Worm (Caenorhabditis elegans): Measurements from ENCODE around the gene Y37H2C.4.

Gene Y37H2C.4

ce11 chrV:18266238-18266637 lies 4.3 kb upstream of the Y37H2C.4 start, which contains the start of gene R10E8.6:
TSS of gene R10E8.6 (minus strand) at chrV:18266391.
- TF ChIP-seq nhr-80 (tag; optimal IDR thresholded peaks at IDR 0.05) = peak; percentile 48
- TF ChIP-seq die-1 (tag; optimal IDR thresholded peaks at IDR 0.05) = no peak

- TF ChIP-seq ekl-4 (GFP tag; IDR thresholded peaks at IDR 0.05) (no peak), hsf-1 (GFP tag; IDR thresholded peaks at IDR 0.05) (no peak), lir-1 (GFP tag; conservative IDR thresholded peaks at IDR 0.05) (no peak), ceh-100 (GFP tag; IDR thresholded peaks at IDR 0.05) (no peak), madf-3 (GFP tag; IDR thresholded peaks at IDR 0.05) (no peak), rec-8 (tag; optimal IDR thresholded peaks at IDR 0.05) (no peak), nhr-90 (tag; optimal IDR thresholded peaks at IDR 0.05) (no peak), akir-1 (GFP tag; optimal IDR thresholded peaks at IDR 0.05) (no peak), lag-1 (GFP tag; IDR thresholded peaks at IDR 0.05) (no peak), ceh-79 (tag; optimal IDR thresholded peaks at IDR 0.05) (no peak), ceh-27 (GFP tag; optimal IDR thresholded peaks at IDR 0.05) (no peak), Y67H2A.10 (GFP tag; conservative IDR thresholded peaks at IDR 0.05) (no peak), nfya-2 (GFP tag; IDR thresholded peaks at IDR 0.05) (no peak), bed-1 (GFP tag; IDR thresholded peaks at IDR 0.05) (no peak)
Observed at ce11 chrV:18268744-18269143, 1.8 kb upstream of the Y37H2C.4 start, which contains the start of gene fbxa-213. TSS of gene fbxa-213 (minus strand) at chrV:18268844.

- TF ChIP-seq F10E7.11 (tag; optimal IDR thresholded peaks at IDR 0.05) = no peak
Observed at ce11 chrV:18269885-18270284, 618 bp upstream of the Y37H2C.4 start, which contains the start of gene skr-6. TSS of gene skr-6 (minus strand) at chrV:18269985.

DNA sequence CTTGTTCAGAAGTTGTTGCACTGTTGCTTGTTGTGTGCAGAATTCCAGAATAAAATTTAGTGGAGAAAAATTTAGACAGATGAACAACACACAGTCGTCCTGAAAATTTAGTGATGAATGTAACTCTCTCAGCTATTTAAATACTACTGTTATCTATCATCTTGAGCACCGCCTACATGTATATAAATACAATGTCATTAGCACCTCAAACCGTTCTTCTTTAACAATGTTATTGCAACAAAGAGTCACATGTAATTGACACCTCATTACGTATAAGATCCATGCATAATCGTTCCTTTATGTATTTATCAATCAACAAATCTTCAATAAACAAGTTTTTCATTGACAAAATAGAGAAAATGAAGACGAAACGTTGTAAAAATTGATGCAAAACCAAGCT lies 10.3 kb downstream of the Y37H2C.4 start, which contains the start of gene Y51A2A.16:
TSS of gene Y51A2A.16 (minus strand) at position 101 of the 400 bp plus-strand sequence.
- no peak for TF ChIP-seq ceh-58 (GFP tag; IDR thresholded peaks at IDR 0.05)

DNA sequence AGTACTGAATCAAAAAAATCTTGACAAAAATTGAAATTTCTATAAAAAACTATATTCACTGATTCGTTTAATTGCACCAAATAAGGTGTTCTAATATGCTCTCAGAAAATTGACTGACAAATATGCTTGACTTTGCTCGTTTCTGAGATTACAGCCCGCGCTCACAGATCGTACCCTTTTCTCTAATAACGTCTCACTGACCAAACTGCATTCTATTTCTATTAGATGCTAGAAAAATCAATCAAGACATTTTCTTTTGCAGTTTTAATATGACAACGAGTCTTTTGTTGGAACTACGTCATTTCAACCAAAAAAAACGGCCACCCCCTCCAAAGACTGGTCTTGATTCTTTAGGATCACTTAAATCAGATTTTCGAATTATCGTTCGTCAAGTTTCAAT lies 12.1 kb downstream of the Y37H2C.4 start, which contains the start of gene clec-247:
TSS of gene clec-247 (plus strand) at position 301 of the 400 bp plus-strand sequence.
- no peak for TF ChIP-seq ceh-100 (GFP tag; IDR thresholded peaks at IDR 0.05)
- no peak for TF ChIP-seq madf-8 (GFP tag; conservative IDR thresholded peaks at IDR 0.05)
- no peak for TF ChIP-seq F49E8.2 (tag; optimal IDR thresholded peaks at IDR 0.05; ENCODE audit: insufficient read depth)
- TF ChIP-seq lin-40 (tag; optimal IDR thresholded peaks at IDR 0.05) = no peak
- TF ChIP-seq hmg-20 (GFP tag; IDR thresholded peaks at IDR 0.05) = no peak
- no peak for TF ChIP-seq ztf-18 (tag; optimal IDR thresholded peaks at IDR 0.05)

- TF ChIP-seq snpc-4 (GFP tag; optimal IDR thresholded peaks at IDR 0.05) = no peak
- no peak for TF ChIP-seq snpc-4 (tag; optimal IDR thresholded peaks at IDR 0.05)
- TF ChIP-seq mcd-1 (GFP tag; IDR thresholded peaks at IDR 0.05) = no peak
- no peak for TF ChIP-seq ztf-26 (tag; optimal IDR thresholded peaks at IDR 0.05)
- TF ChIP-seq attf-5 (GFP tag; optimal IDR thresholded peaks at IDR 0.05) = no peak
- no peak for TF ChIP-seq egl-44 (GFP tag; IDR thresholded peaks at IDR 0.05)
- TF ChIP-seq dpff-1 (tag; optimal IDR thresholded peaks at IDR 0.05) = no peak
- TF ChIP-seq hmg-20 (GFP tag; IDR thresholded peaks at IDR 0.05) = no peak
- no peak for TF ChIP-seq snpc-1.3 (tag; optimal IDR thresholded peaks at IDR 0.05; ENCODE audit: insufficient read depth)
- no peak for TF ChIP-seq tbx-9 (tag; optimal IDR thresholded peaks at IDR 0.05; ENCODE audit: borderline replicate concordance)
- TF ChIP-seq F57C9.4 (tag; optimal IDR thresholded peaks at IDR 0.05) = no peak
- no peak for TF ChIP-seq egl-18 (GFP tag; IDR thresholded peaks at IDR 0.05)
- TF ChIP-seq let-607 (tag; optimal IDR thresholded peaks at IDR 0.05) = no peak
- TF ChIP-seq madf-3 (GFP tag; IDR thresholded peaks at IDR 0.05) = no peak
- TF ChIP-seq ekl-4 (GFP tag; IDR thresholded peaks at IDR 0.05) = no peak
- no peak for TF ChIP-seq hlh-26 (GFP tag; conservative IDR thresholded peaks at IDR 0.05)
- TF ChIP-seq hsf-1 (GFP tag; IDR thresholded peaks at IDR 0.05) = no peak
- no peak for TF ChIP-seq ztf-22 (GFP tag; optimal IDR thresholded peaks at IDR 0.05)
- no peak for TF ChIP-seq F57A8.1 (GFP tag; optimal IDR thresholded peaks at IDR 0.05)
- TF ChIP-seq F49E8.2 (tag; optimal IDR thresholded peaks at IDR 0.05; ENCODE audit: insufficient read depth) = no peak
- no peak for TF ChIP-seq zfh-2 (GFP tag; conservative IDR thresholded peaks at IDR 0.05)
Observed at ce11 chrV:18290642-18291041, 20.1 kb downstream of the Y37H2C.4 start, which contains the start of gene Y51A2A.4. TSS of gene Y51A2A.4 (plus strand) at chrV:18290942.

Measured in whole organism, young adult.